Worm (Caenorhabditis elegans) whole organism, L1 larva: ENCODE data around the gene C06H5.14.

Experiments used
- C04F5.9 ChIP-seq: sonication (generic microtip); optimal IDR thresholded peaks from 2 replicates; lab custom pipeline; 2016; ENCODE audit warnings: missing genetic modification characterization, missing compliant biosample characterization
- F16B12.6 ChIP-seq: fragments of 150-350 bp; optimal IDR thresholded peaks from 2 replicates; lab custom pipeline; 2014; ENCODE audit warnings: missing biosample characterization, missing genetic modification characterization
- aha-1 ChIP-seq: fragments of 150-350 bp; optimal IDR thresholded peaks from 2 replicates; lab custom pipeline; 2014; ENCODE audit warnings: missing biosample characterization, missing genetic modification characterization
- alr-1 ChIP-seq: fragments of 200-800 bp; sonication (Bioruptor generic); optimal IDR thresholded peaks from 2 replicates; lab custom pipeline; 2018; ENCODE audit warnings: borderline replicate concordance, mild to moderate bottlenecking, missing genetic modification characterization, missing compliant biosample characterization
- blmp-1 ChIP-seq: fragments of 150-350 bp; optimal IDR thresholded peaks from 2 replicates; lab custom pipeline; 2014; ENCODE audit warnings: missing biosample characterization, missing genetic modification characterization
- ceh-8 ChIP-seq: fragments of 200-800 bp; sonication (Bioruptor generic); optimal IDR thresholded peaks from 2 replicates; lab custom pipeline; 2018; ENCODE audit warnings: mild to moderate bottlenecking, missing genetic modification characterization, moderate library complexity, missing compliant biosample characterization
- ceh-82 ChIP-seq, 3 experiments: fragments of 150-350 bp in 1 of 3; sonication (generic microtip) in 2 of 3; optimal IDR thresholded peaks; 2 replicates each; lab custom pipeline; 2014 to 2017; ENCODE audit warnings: missing biosample characterization in 3 of 3, missing genetic modification characterization in 3 of 3
- ceh-88 ChIP-seq: fragments of 200-800 bp; sonication (Bioruptor generic); IDR thresholded peaks from 2 replicates; pipeline ENCODE4 v1.3.6; 2022; ENCODE audit warnings: missing genetic modification characterization, missing compliant biosample characterization
- ceh-90 ChIP-seq: sonication (generic microtip); optimal IDR thresholded peaks from 2 replicates; lab custom pipeline; 2016; ENCODE audit warnings: missing genetic modification characterization, missing compliant biosample characterization
- ces-1 ChIP-seq: fragments of 150-350 bp; optimal IDR thresholded peaks from 2 replicates; lab custom pipeline; 2014; ENCODE audit warnings: missing biosample characterization, missing genetic modification reagents, missing genetic modification characterization
- dpl-1 ChIP-seq, 3 experiments: fragments of 150-350 bp in 2 of 3; sonication (generic microtip) in 1 of 3; optimal IDR thresholded peaks; 2 replicates each; lab custom pipeline; 2014 to 2017; ENCODE audit warnings: missing biosample characterization in 3 of 3, missing genetic modification characterization in 3 of 3, missing genetic modification reagents in 3 of 3
- dsc-1 ChIP-seq: sonication (generic microtip); optimal IDR thresholded peaks from 2 replicates; lab custom pipeline; 2016; ENCODE audit warnings: mild to moderate bottlenecking, missing genetic modification characterization, missing compliant biosample characterization
- efl-1 ChIP-seq, 4 experiments: fragments of 150-350 bp; optimal IDR thresholded peaks in 3 of 4; peaks in 1 of 4; 1 replicate in 1 of 4; 2 replicates in 3 of 4; lab custom pipeline; 2014; ENCODE audit warnings: missing biosample characterization in 2 of 4, missing genetic modification characterization in 2 of 4, missing genetic modification reagents in 2 of 4
- efl-3 ChIP-seq: fragments of 200-800 bp; sonication (Bioruptor generic); optimal IDR thresholded peaks from 2 replicates; lab custom pipeline; 2018; ENCODE audit warnings: mild to moderate bottlenecking, missing genetic modification characterization, missing compliant biosample characterization
- egl-13 ChIP-seq: sonication (generic microtip); optimal IDR thresholded peaks from 2 replicates; lab custom pipeline; 2016; ENCODE audit warnings: missing genotype, missing genetic modification reagents, missing genetic modification characterization, missing compliant biosample characterization
- egl-27 ChIP-seq, 2 experiments: fragments of 150-350 bp in 1 of 2; sonication (generic microtip); optimal IDR thresholded peaks; 3 replicates each; lab custom pipeline; 2017 to 2018; ENCODE audit warnings: missing biosample characterization in 2 of 2, missing genetic modification characterization in 2 of 2, missing genetic modification reagents in 2 of 2
- elt-2 ChIP-seq: sonication (generic microtip); optimal IDR thresholded peaks from 2 replicates; lab custom pipeline; 2016; ENCODE audit warnings: missing genetic modification characterization, mild to moderate bottlenecking, inconsistent platforms, missing compliant biosample characterization, missing genetic modification reagents
- elt-3 ChIP-seq, 6 experiments: fragments of 150-350 bp in 1 of 6; sonication (generic microtip); optimal IDR thresholded peaks; 2 replicates each; lab custom pipeline; 2017 to 2018; ENCODE audit warnings: missing biosample characterization in 6 of 6, missing genetic modification characterization in 6 of 6, inconsistent platforms in 1 of 6
- fkh-8 ChIP-seq: sonication (generic microtip); optimal IDR thresholded peaks from 2 replicates; lab custom pipeline; 2016; ENCODE audit warnings: mild to moderate bottlenecking, missing genetic modification characterization, missing compliant biosample characterization
- hlh-4 ChIP-seq: sonication (generic microtip); optimal IDR thresholded peaks from 2 replicates; lab custom pipeline; 2016; ENCODE audit warnings: mild to moderate bottlenecking, missing genetic modification characterization, missing compliant biosample characterization
- irx-1 ChIP-seq: sonication (generic microtip); optimal IDR thresholded peaks from 2 replicates; lab custom pipeline; 2016; ENCODE audit warnings: missing genetic modification characterization, missing compliant biosample characterization
- isw-1 ChIP-seq: fragments of 200-800 bp; sonication (Bioruptor generic); IDR thresholded peaks from 2 replicates; pipeline ENCODE4 v1.3.6; 2022; ENCODE audit warnings: missing genetic modification characterization, missing compliant biosample characterization
- lin-13 ChIP-seq: fragments of 150-350 bp; optimal IDR thresholded peaks from 2 replicates; lab custom pipeline; 2014; ENCODE audit warnings: missing biosample characterization, missing genetic modification reagents, missing genetic modification characterization
- lin-14 ChIP-seq: fragments of 200-800 bp; sonication (Bioruptor generic); optimal IDR thresholded peaks from 2 replicates; lab custom pipeline; 2018; ENCODE audit warnings: mild to moderate bottlenecking, missing genetic modification characterization, moderate library complexity, missing compliant biosample characterization
- lin-39 ChIP-seq: fragments of 150-350 bp; optimal IDR thresholded peaks from 2 replicates; lab custom pipeline; 2014; ENCODE audit warnings: missing biosample characterization, missing genetic modification reagents, missing genetic modification characterization
- lir-3 ChIP-seq: sonication (generic microtip); optimal IDR thresholded peaks from 2 replicates; lab custom pipeline; 2016; ENCODE audit warnings: mild to moderate bottlenecking, missing genetic modification characterization, moderate library complexity, missing compliant biosample characterization; ENCODE audit not compliant: poor library complexity
- mdl-1 ChIP-seq, 2 experiments: fragments of 150-350 bp; optimal IDR thresholded peaks; 2 replicates each; lab custom pipeline; 2014 to 2017; ENCODE audit warnings: missing biosample characterization in 2 of 2, missing genetic modification characterization in 2 of 2, inconsistent platforms in 1 of 2
- nhr-11 ChIP-seq: fragments of 150-350 bp; optimal IDR thresholded peaks from 2 replicates; lab custom pipeline; 2014; ENCODE audit warnings: missing biosample characterization, missing genetic modification characterization
- nhr-12 ChIP-seq: sonication (generic microtip); optimal IDR thresholded peaks from 2 replicates; lab custom pipeline; 2017; ENCODE audit warnings: missing biosample characterization, missing genetic modification characterization
- nhr-19 ChIP-seq: fragments of 200-800 bp; sonication (Bioruptor generic); conservative IDR thresholded peaks from 2 replicates; pipeline ENCODE4 v1.3.6; 2022; ENCODE audit warnings: missing genetic modification characterization, missing compliant biosample characterization
- nhr-237 ChIP-seq: fragments of 150-350 bp; optimal IDR thresholded peaks from 2 replicates; lab custom pipeline; 2014; ENCODE audit warnings: missing biosample characterization, missing genetic modification characterization
- nhr-28 ChIP-seq: fragments of 150-350 bp; optimal IDR thresholded peaks from 2 replicates; lab custom pipeline; 2014; ENCODE audit warnings: missing biosample characterization, missing genetic modification characterization
- nhr-71 ChIP-seq: sonication (generic microtip); optimal IDR thresholded peaks from 2 replicates; lab custom pipeline; 2016; ENCODE audit warnings: mild to moderate bottlenecking, missing genetic modification characterization, moderate library complexity, missing compliant biosample characterization
- nhr-77 ChIP-seq: fragments of 150-350 bp; optimal IDR thresholded peaks from 2 replicates; lab custom pipeline; 2014; ENCODE audit warnings: missing biosample characterization, missing genetic modification characterization
- nhr-84 ChIP-seq: sonication (generic microtip); optimal IDR thresholded peaks from 2 replicates; lab custom pipeline; 2017; ENCODE audit warnings: missing biosample characterization, missing genetic modification characterization
- nhr-90 ChIP-seq: sonication (generic microtip); optimal IDR thresholded peaks from 2 replicates; lab custom pipeline; 2016; ENCODE audit warnings: mild to moderate bottlenecking, missing genetic modification characterization, missing compliant biosample characterization; ENCODE audit not compliant: poor library complexity
- pqm-1 ChIP-seq: sonication (generic microtip); optimal IDR thresholded peaks from 3 replicates; lab custom pipeline; 2017; ENCODE audit warnings: missing biosample characterization, missing genetic modification characterization
- rnt-1 ChIP-seq: sonication (generic microtip); optimal IDR thresholded peaks from 2 replicates; lab custom pipeline; 2016; ENCODE audit warnings: mild to moderate bottlenecking, missing genetic modification characterization, moderate library complexity, missing compliant biosample characterization
- skn-1 ChIP-seq: fragments of 150-350 bp; optimal IDR thresholded peaks from 2 replicates; lab custom pipeline; 2014; ENCODE audit warnings: missing biosample characterization, missing genetic modification characterization
- snpc-4 ChIP-seq: fragments of 150-350 bp; optimal IDR thresholded peaks from 2 replicates; lab custom pipeline; 2014; ENCODE audit warnings: missing biosample characterization, missing genetic modification characterization
- snu-23 ChIP-seq: sonication (generic microtip); optimal IDR thresholded peaks from 2 replicates; lab custom pipeline; 2016; ENCODE audit warnings: missing genetic modification characterization, missing compliant biosample characterization
- sox-4 ChIP-seq: sonication (generic microtip); optimal IDR thresholded peaks from 2 replicates; lab custom pipeline; 2016; ENCODE audit warnings: missing genetic modification characterization, missing compliant biosample characterization
- sptf-1 ChIP-seq: fragments of 150-350 bp; optimal IDR thresholded peaks from 2 replicates; lab custom pipeline; 2014; ENCODE audit warnings: missing biosample characterization, missing genetic modification characterization
- swsn-7 ChIP-seq: sonication (generic microtip); optimal IDR thresholded peaks from 2 replicates; lab custom pipeline; 2016; ENCODE audit warnings: missing genetic modification characterization, missing compliant biosample characterization
- tbx-2 ChIP-seq: sonication (generic microtip); optimal IDR thresholded peaks from 2 replicates; lab custom pipeline; 2016; ENCODE audit warnings: missing genetic modification characterization, missing compliant biosample characterization
- unc-130 ChIP-seq: fragments of 150-350 bp; optimal IDR thresholded peaks from 2 replicates; lab custom pipeline; 2017; ENCODE audit warnings: missing biosample characterization, missing genetic modification characterization, inconsistent platforms
- unc-62 ChIP-seq: fragments of 150-350 bp; optimal IDR thresholded peaks from 2 replicates; lab custom pipeline; 2014; ENCODE audit warnings: missing biosample characterization, missing genetic modification reagents, missing genetic modification characterization
- unc-86 ChIP-seq: sonication (generic microtip); optimal IDR thresholded peaks from 2 replicates; lab custom pipeline; 2016; ENCODE audit warnings: missing genetic modification characterization, missing compliant biosample characterization
- xbp-1 ChIP-seq: sonication (generic microtip); optimal IDR thresholded peaks from 2 replicates; lab custom pipeline; 2016; ENCODE audit warnings: missing genetic modification characterization, missing compliant biosample characterization
- zag-1 ChIP-seq: fragments of 150-350 bp; optimal IDR thresholded peaks from 2 replicates; lab custom pipeline; 2014; ENCODE audit warnings: missing biosample characterization, missing genetic modification characterization
- ztf-11 ChIP-seq, 2 experiments: sonication (generic microtip); optimal IDR thresholded peaks; 2 replicates each; lab custom pipeline; 2016 to 2017; ENCODE audit warnings: missing genetic modification characterization in 2 of 2, missing biosample characterization in 1 of 2, missing compliant biosample characterization in 1 of 2

C06H5.14 gene

ce11 chrV:17857901-17858300, 46.0 kb upstream of the C06H5.14 start (continued):
- TF ChIP-seq nhr-71 (tag; lab: Kevin White, UChicago) (peak; percentile 95), C04F5.9 (tag; lab: Kevin White, UChicago) (no peak), zag-1 (tag; lab: Kevin White, UChicago) (no peak), fkh-8 (peak; percentile 93), ceh-90 (no peak), snu-23 (peak; percentile 93), nhr-77 (tag; lab: Kevin White, UChicago) (peak; percentile 74), lin-14 (peak; percentile 97), egl-27 (tag; optimal IDR thresholded peaks at IDR 0.05; lab: Kevin White, UChicago) (peak; percentile 35 to 86), nhr-237 (tag; lab: Kevin White, UChicago) (peak; percentile 80), egl-13 (tag; lab: Kevin White, UChicago) (peak; percentile 81), hlh-4 (tag; lab: Kevin White, UChicago) (no peak), swsn-7 (peak; percentile 91), lin-13 (GFP tag; lab: Kevin White, UChicago) (peak; percentile 76), unc-130 (no peak), snpc-4 (tag; lab: Kevin White, UChicago) (peak; percentile 60), nhr-11 (peak; percentile 34), elt-3 (tag; optimal IDR thresholded peaks at IDR 0.05; lab: Kevin White, UChicago) (peak in 1 of 6 experiments; percentile 55), aha-1 (tag; lab: Kevin White, UChicago) (no peak), elt-2 (tag; lab: Kevin White, UChicago) (peak; percentile 31), unc-86 (tag; lab: Kevin White, UChicago) (peak; percentile 89), efl-3 (GFP tag; lab: Kevin White, UChicago) (no peak), lin-39 (tag; lab: Kevin White, UChicago) (no peak), sptf-1 (no peak), isw-1 (peak; percentile 61), ces-1 (GFP tag; lab: Kevin White, UChicago) (peak; percentile 62), dsc-1 (tag; lab: Kevin White, UChicago) (peak; percentile 76), rnt-1 (tag; lab: Kevin White, UChicago) (no peak), ceh-82 (tag; optimal IDR thresholded peaks at IDR 0.05; lab: Kevin White, UChicago) (peak; percentile 59 to 92 (median 82)), pqm-1 (tag; lab: Kevin White, UChicago) (no peak), ceh-88 (GFP tag; lab: Robert Waterston, UW) (0 out of 2 replicates have a peak, but pooled peaks have one; percentile 17), nhr-84 (tag; lab: Kevin White, UChicago) (no peak), nhr-12 (tag; lab: Kevin White, UChicago) (no peak), sox-4 (tag; lab: Kevin White, UChicago) (peak; percentile 19), ceh-8 (GFP tag; lab: Kevin White, UChicago) (peak; percentile 37), alr-1 (tag; lab: Kevin White, UChicago) (no peak), irx-1 (tag; lab: Kevin White, UChicago) (peak; percentile 63), F16B12.6 (peak; percentile 18), nhr-19 (GFP tag; lab: Robert Waterston, UW) (peak; percentile 75), tbx-2 (tag; lab: Kevin White, UChicago) (peak; percentile 90), ztf-11 (tag; optimal IDR thresholded peaks at IDR 0.05; lab: Kevin White, UChicago) (peak in 1 of 2 experiments; percentile 44)

DNA sequence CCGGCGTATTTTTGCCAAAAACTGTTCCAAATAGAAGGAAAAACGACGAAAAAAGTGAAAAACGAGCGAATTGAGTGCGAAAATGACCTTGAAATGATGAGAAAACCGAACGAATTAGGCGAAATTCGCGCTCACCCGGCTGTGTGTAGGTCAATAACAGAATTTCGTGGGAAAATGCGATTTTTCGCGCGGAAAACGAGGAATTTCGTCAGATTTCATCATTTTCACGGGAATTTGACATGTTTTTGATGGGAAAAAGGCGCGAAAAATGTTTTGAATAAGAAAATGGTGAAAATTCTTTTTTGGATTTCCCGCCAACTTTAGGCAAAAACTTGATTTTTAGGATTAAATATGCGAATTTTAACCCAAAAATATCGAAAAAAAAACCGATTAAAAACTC, 44.9 kb upstream of the C06H5.14 start:
- TF ChIP-seq mdl-1 (tag; optimal IDR thresholded peaks at IDR 0.05; lab: Kevin White, UChicago) (no peak), ces-1 (GFP tag; lab: Kevin White, UChicago) (no peak), sox-4 (tag; lab: Kevin White, UChicago) (no peak), efl-1 (optimal IDR thresholded peaks at IDR 0.05; lab: Kevin White, UChicago) (peak in 1 of 2 experiments; percentile 4), efl-1 (GFP tag; optimal IDR thresholded peaks at IDR 0.05 in 1 of 2; lab: Kevin White, UChicago) (no peak), nhr-90 (tag; lab: Kevin White, UChicago) (no peak), nhr-12 (tag; lab: Kevin White, UChicago) (no peak), lir-3 (tag; lab: Kevin White, UChicago) (no peak), xbp-1 (no peak), skn-1 (tag; lab: Kevin White, UChicago) (peak; percentile 65), nhr-19 (GFP tag; lab: Robert Waterston, UW) (no peak), nhr-28 (no peak), dpl-1 (GFP tag; optimal IDR thresholded peaks at IDR 0.05; lab: Kevin White, UChicago) (peak in 1 of 3 experiments; percentile 7), blmp-1 (tag; lab: Kevin White, UChicago) (peak; percentile 86), unc-62 (GFP tag; lab: Kevin White, UChicago) (no peak), aha-1 (tag; lab: Kevin White, UChicago) (no peak)
